Worm (Caenorhabditis elegans): ENCODE data around the gene T05A7.11.

ce11 chrII:4640748-4641147 is 24.5 kb downstream of the T05A7.11 start:
- TF ChIP-seq nfyb-1 (GFP tag; IDR thresholded peaks at IDR 0.05) (no peak), rpc-1 (optimal IDR thresholded peaks at IDR 0.05) (no peak), rpc-1 (tag; optimal IDR thresholded peaks at IDR 0.05) (no peak), F57A8.1 (GFP tag; optimal IDR thresholded peaks at IDR 0.05) (no peak), madf-6 (GFP tag; IDR thresholded peaks at IDR 0.05) (no peak), ama-1 (optimal IDR thresholded peaks at IDR 0.05) (no peak), ama-1 (GFP tag; optimal IDR thresholded peaks at IDR 0.05) (no peak), F22D6.2 (tag; optimal IDR thresholded peaks at IDR 0.05) (no peak), ztf-18 (tag; optimal IDR thresholded peaks at IDR 0.05) (no peak), dpff-1 (tag; optimal IDR thresholded peaks at IDR 0.05) (no peak), unc-62 (GFP tag; optimal IDR thresholded peaks at IDR 0.05) (no peak), egrh-3 (GFP tag; IDR thresholded peaks at IDR 0.05) (no peak)
